Fruit fly (Drosophila melanogaster): ENCODE data around the gene Coprox.

The Coprox gene

dm6 chr2L:6921360-6922090, 42.7 kb upstream of the Coprox start (continued):
- no peak for TF ChIP-seq nmo (GFP tag; optimal IDR thresholded peaks at IDR 0.05)
- TF ChIP-seq crol (GFP tag; IDR thresholded peaks at IDR 0.05), result no peak
- no peak for TF ChIP-seq prd (optimal IDR thresholded peaks at IDR 0.05)
- no peak for TF ChIP-seq prd (GFP tag; IDR thresholded peaks at IDR 0.05)
- no peak for TF ChIP-seq CG4424 (GFP tag; optimal IDR thresholded peaks at IDR 0.05)
- no peak for TF ChIP-seq dpn (GFP tag; optimal IDR thresholded peaks at IDR 0.05)
- peak; percentile 22 for TF ChIP-seq D19A (tag; optimal IDR thresholded peaks at IDR 0.05)
- no peak for TF ChIP-seq BtbVII (GFP tag; optimal IDR thresholded peaks at IDR 0.05)
- TF ChIP-seq nau (GFP tag; optimal IDR thresholded peaks at IDR 0.05), result no peak
- no peak for TF ChIP-seq bowl (GFP tag; IDR thresholded peaks at IDR 0.05)
- no peak for TF ChIP-seq Dad (GFP tag; optimal IDR thresholded peaks at IDR 0.05)
- no peak for TF ChIP-seq knrl (GFP tag; IDR thresholded peaks at IDR 0.05; ENCODE audit: partially characterized antibody)
- no peak for TF ChIP-seq CG4282 (GFP tag; optimal IDR thresholded peaks at IDR 0.05)
- TF ChIP-seq D (optimal IDR thresholded peaks at IDR 0.05), result peak; percentile 46
- no peak for TF ChIP-seq D (GFP tag; optimal IDR thresholded peaks at IDR 0.05)
- no peak for TF ChIP-seq sima (GFP tag; optimal IDR thresholded peaks at IDR 0.05)
- no peak for TF ChIP-seq Mes4 (GFP tag; optimal IDR thresholded peaks at IDR 0.05)
- TF ChIP-seq Hmr (GFP tag; optimal IDR thresholded peaks at IDR 0.05), result no peak
- TF ChIP-seq dm (GFP tag; optimal IDR thresholded peaks at IDR 0.05), result no peak
- TF ChIP-seq Gsc (GFP tag; IDR thresholded peaks at IDR 0.05), result no peak
- no peak for TF ChIP-seq CG6689 (GFP tag; IDR thresholded peaks at IDR 0.05)
- TF ChIP-seq CG15514 (GFP tag; optimal IDR thresholded peaks at IDR 0.05), result peak; percentile 29
- TF ChIP-seq Ets97D (GFP tag; optimal IDR thresholded peaks at IDR 0.05), result no peak
- TF ChIP-seq HLH54F (GFP tag; optimal IDR thresholded peaks at IDR 0.05), result no peak
- no peak for TF ChIP-seq CG11695 (GFP tag; IDR thresholded peaks at IDR 0.05)
- TF ChIP-seq ewg (GFP tag; optimal IDR thresholded peaks at IDR 0.05), result no peak
- TF ChIP-seq Mrtf (GFP tag; IDR thresholded peaks at IDR 0.05), result no peak
- no peak for TF ChIP-seq CG8388 (GFP tag; optimal IDR thresholded peaks at IDR 0.05)
- TF ChIP-seq bab2 (GFP tag; optimal IDR thresholded peaks at IDR 0.05), result no peak
- no peak for TF ChIP-seq CG16815 (GFP tag; optimal IDR thresholded peaks at IDR 0.05)
- no peak for TF ChIP-seq CG14667 (GFP tag; IDR thresholded peaks at IDR 0.05)
- no peak for TF ChIP-seq Ptx1 (GFP tag; IDR thresholded peaks at IDR 0.05)
- TF ChIP-seq CG4730 (GFP tag; IDR thresholded peaks at IDR 0.05), result no peak
- TF ChIP-seq insv (GFP tag; optimal IDR thresholded peaks at IDR 0.05), result peak in 1 of 2 experiments; percentile 26
- TF ChIP-seq Scr (GFP tag; IDR thresholded peaks at IDR 0.05; ENCODE audit: partially characterized antibody), result no peak
- TF ChIP-seq pros (GFP tag; optimal IDR thresholded peaks at IDR 0.05), result peak; percentile 95
- TF ChIP-seq sisA (GFP tag; IDR thresholded peaks at IDR 0.05), result no peak
- no peak for TF ChIP-seq CG17568 (GFP tag; optimal IDR thresholded peaks at IDR 0.05)
- TF ChIP-seq ttk (GFP tag; IDR thresholded peaks at IDR 0.05), result no peak
- TF ChIP-seq ftz-f1 (GFP tag; optimal IDR thresholded peaks at IDR 0.05), result peak; percentile 79
- no peak for TF ChIP-seq Fer3 (tag; optimal IDR thresholded peaks at IDR 0.05)
- TF ChIP-seq shn (GFP tag; optimal IDR thresholded peaks at IDR 0.05), result no peak
- no peak for TF ChIP-seq Dbx (GFP tag; IDR thresholded peaks at IDR 0.05)
- no peak for TF ChIP-seq bigmax (GFP tag; optimal IDR thresholded peaks at IDR 0.05)
- no peak for TF ChIP-seq row (GFP tag; IDR thresholded peaks at IDR 0.05)
- no peak for TF ChIP-seq CG6791 (GFP tag; IDR thresholded peaks at IDR 0.05; ENCODE audit: partially characterized antibody)
- no peak for TF ChIP-seq CG32532 (GFP tag; IDR thresholded peaks at IDR 0.05)
- TF ChIP-seq repo (GFP tag; optimal IDR thresholded peaks at IDR 0.05), result no peak
- no peak for TF ChIP-seq kah (GFP tag; optimal IDR thresholded peaks at IDR 0.05)
- TF ChIP-seq CG14050 (GFP tag; IDR thresholded peaks at IDR 0.05), result no peak
- TF ChIP-seq Atf-2 (GFP tag; optimal IDR thresholded peaks at IDR 0.05), result no peak
- TF ChIP-seq CG7271 (tag; optimal IDR thresholded peaks at IDR 0.05), result no peak
